Fruit fly (Drosophila melanogaster): ENCODE data around the gene betaNACtes1.

betaNACtes1 gene

DNA sequence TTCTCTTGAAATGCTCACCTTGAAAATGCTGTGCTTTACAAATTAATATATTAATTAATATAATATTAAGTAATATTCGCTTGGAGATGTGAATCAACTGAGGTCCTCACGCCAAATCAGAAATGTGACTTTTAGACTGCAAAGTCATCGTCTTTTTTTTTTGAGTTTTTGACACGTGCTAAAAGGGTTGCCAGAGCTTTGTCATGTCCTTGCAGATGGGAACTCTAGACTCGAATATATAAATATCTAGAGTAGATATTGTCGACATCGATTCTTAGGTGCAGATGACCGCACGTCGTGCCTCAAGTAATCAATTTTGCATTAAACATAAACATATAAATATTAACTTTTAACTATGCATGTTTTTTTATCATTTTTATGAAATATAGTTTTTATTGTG lies at the start of gene betaNACtes1:
Gene betaNACtes1, minus strand, starts transcription at position 101 of the 400 bp plus-strand sequence.
- TF ChIP-seq pan (optimal IDR thresholded peaks at IDR 0.05) (no peak), pan (GFP tag; optimal IDR thresholded peaks at IDR 0.05 in 1 of 2, IDR thresholded peaks at IDR 0.05 in 1 of 2) (no peak)

DNA sequence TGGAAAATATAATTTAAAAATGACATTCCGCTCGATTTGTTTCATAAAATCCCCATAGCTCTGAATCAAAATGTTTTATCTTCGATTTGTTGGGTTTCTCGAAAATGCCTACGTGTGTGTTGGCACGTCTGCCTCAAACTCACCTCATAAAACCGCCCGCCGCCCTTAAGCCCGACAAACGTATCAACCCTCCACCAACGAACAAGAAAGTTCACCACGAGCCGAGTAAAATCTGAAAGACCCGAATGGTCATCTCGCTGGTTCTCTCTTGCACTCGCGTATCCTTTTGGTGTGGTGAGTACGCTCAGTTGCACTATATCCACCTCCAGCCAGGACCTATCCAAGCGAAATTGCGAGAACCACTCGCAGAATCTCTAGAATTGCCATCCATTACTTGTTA lies 49.6 kb upstream of the betaNACtes1 start:
- TF ChIP-seq Camta (GFP tag; optimal IDR thresholded peaks at IDR 0.05) (no peak), gsb (GFP tag; IDR thresholded peaks at IDR 0.05) (no peak), HLH3B (GFP tag; IDR thresholded peaks at IDR 0.05) (no peak), dan (GFP tag; IDR thresholded peaks at IDR 0.05) (no peak), Vsx1 (GFP tag; optimal IDR thresholded peaks at IDR 0.05) (no peak), Sry-β (GFP tag; optimal IDR thresholded peaks at IDR 0.05) (no peak), CG10959 (GFP tag; IDR thresholded peaks at IDR 0.05) (no peak), Neu2 (GFP tag; optimal IDR thresholded peaks at IDR 0.05; ENCODE audit: borderline replicate concordance) (no peak), Deaf1 (tag; optimal IDR thresholded peaks at IDR 0.05) (peak; percentile 91), jumu (GFP tag; optimal IDR thresholded peaks at IDR 0.05) (no peak), ara (GFP tag; IDR thresholded peaks at IDR 0.05) (no peak), ci (GFP tag; IDR thresholded peaks at IDR 0.05) (0 out of 3 replicates have a peak, but pooled peaks have one; percentile 25), Lpt (GFP tag; optimal IDR thresholded peaks at IDR 0.05) (no peak), vnd (GFP tag; IDR thresholded peaks at IDR 0.05; ENCODE audit: partially characterized antibody) (no peak), row (GFP tag; IDR thresholded peaks at IDR 0.05) (no peak), otp (GFP tag; IDR thresholded peaks at IDR 0.05) (no peak), onecut (GFP tag; IDR thresholded peaks at IDR 0.05) (no peak), CG6689 (GFP tag; IDR thresholded peaks at IDR 0.05) (no peak), crol (GFP tag; IDR thresholded peaks at IDR 0.05) (peak; percentile 94), bcd (GFP tag; optimal IDR thresholded peaks at IDR 0.05) (no peak), Rx (GFP tag; IDR thresholded peaks at IDR 0.05) (no peak), CTCF (GFP tag; optimal IDR thresholded peaks at IDR 0.05) (no peak), CG31365 (tag; optimal IDR thresholded peaks at IDR 0.05) (no peak), CG3163 (GFP tag; optimal IDR thresholded peaks at IDR 0.05) (no peak), nerfin-1 (tag; optimal IDR thresholded peaks at IDR 0.05) (peak; percentile 77), nom (GFP tag; optimal IDR thresholded peaks at IDR 0.05) (peak; percentile 38), Gsc (GFP tag; IDR thresholded peaks at IDR 0.05) (no peak), CG6791 (GFP tag; IDR thresholded peaks at IDR 0.05; ENCODE audit: partially characterized antibody) (no peak), CG11085 (GFP tag; IDR thresholded peaks at IDR 0.05) (no peak), Atf3 (GFP tag; optimal IDR thresholded peaks at IDR 0.05) (no peak), CG14014 (GFP tag; IDR thresholded peaks at IDR 0.05) (no peak), ems (GFP tag; optimal IDR thresholded peaks at IDR 0.05) (no peak), Doc3 (GFP tag; IDR thresholded peaks at IDR 0.05; ENCODE audit: partially characterized antibody) (no peak), chinmo (GFP tag; IDR thresholded peaks at IDR 0.05; ENCODE audit: partially characterized antibody) (0 out of 4 replicates have a peak, but pooled peaks have one; percentile 37), repo (GFP tag; optimal IDR thresholded peaks at IDR 0.05) (no peak), lola (GFP tag; optimal IDR thresholded peaks at IDR 0.05) (no peak), CG13424 (tag; optimal IDR thresholded peaks at IDR 0.05) (no peak), insv (GFP tag; optimal IDR thresholded peaks at IDR 0.05) (no peak), Mrtf (GFP tag; IDR thresholded peaks at IDR 0.05) (no peak), CG11723 (GFP tag; optimal IDR thresholded peaks at IDR 0.05) (no peak), sob (GFP tag; IDR thresholded peaks at IDR 0.05) (no peak), Nf-YC (tag; optimal IDR thresholded peaks at IDR 0.05) (no peak), z (GFP tag; IDR thresholded peaks at IDR 0.05) (no peak), CG2875 (GFP tag; optimal IDR thresholded peaks at IDR 0.05) (no peak), CG2889 (GFP tag; IDR thresholded peaks at IDR 0.05) (no peak), fd64A (GFP tag; optimal IDR thresholded peaks at IDR 0.05) (no peak), CG6272 (GFP tag; IDR thresholded peaks at IDR 0.05) (no peak)

Measured in whole organism, embryonic.